Fruit fly (Drosophila melanogaster): ENCODE measurements around the gene RnpS1.
A peak's percentile ranks its signal among the peaks of the same experiment; 100 is the strongest.

The RnpS1 gene

dm6 chr3R:9527907-9528842 is 23.7 kb upstream of the RnpS1 start (continued):
- TF ChIP-seq CG32532 (GFP tag; IDR thresholded peaks at IDR 0.05) (peak; percentile 98), Mad (GFP tag; optimal IDR thresholded peaks at IDR 0.05) (peak; percentile 74), Asciz (GFP tag; optimal IDR thresholded peaks at IDR 0.05) (peak; percentile 83), slou (GFP tag; optimal IDR thresholded peaks at IDR 0.05) (peak; percentile 81), Optix (GFP tag; IDR thresholded peaks at IDR 0.05) (peak; percentile 74), eve (GFP tag; optimal IDR thresholded peaks at IDR 0.05) (no peak), CG11398 (GFP tag; optimal IDR thresholded peaks at IDR 0.05) (peak; percentile 67), trh (GFP tag; optimal IDR thresholded peaks at IDR 0.05) (peak; percentile 14), salm (tag; optimal IDR thresholded peaks at IDR 0.05) (peak; percentile 65), cato (GFP tag; optimal IDR thresholded peaks at IDR 0.05; ENCODE audit: borderline replicate concordance) (no peak), Bgb (GFP tag; IDR thresholded peaks at IDR 0.05; ENCODE audit: partially characterized antibody) (peak; percentile 39; the same call in 1 of the 2 replicates), gem (tag; optimal IDR thresholded peaks at IDR 0.05) (peak; percentile 88), CG8290 (GFP tag; optimal IDR thresholded peaks at IDR 0.05) (no peak), CG8290 (tag; optimal IDR thresholded peaks at IDR 0.05) (peak in 1 of 2 experiments; percentile 94), CG4282 (GFP tag; optimal IDR thresholded peaks at IDR 0.05) (peak; percentile 88), D (optimal IDR thresholded peaks at IDR 0.05) (no peak), D (GFP tag; optimal IDR thresholded peaks at IDR 0.05) (peak; percentile 67), otp (GFP tag; IDR thresholded peaks at IDR 0.05) (peak; percentile 85), Stat92E (GFP tag; optimal IDR thresholded peaks at IDR 0.05) (no peak), CG16779 (GFP tag; IDR thresholded peaks at IDR 0.05) (peak; percentile 95), Six4 (GFP tag; optimal IDR thresholded peaks at IDR 0.05) (peak; percentile 82), CG17385 (GFP tag; optimal IDR thresholded peaks at IDR 0.05) (peak; percentile 77), CkIIα-i1 (GFP tag; IDR thresholded peaks at IDR 0.05) (peak; percentile 66), CG12236 (GFP tag; optimal IDR thresholded peaks at IDR 0.05) (peak; percentile 7), ssp (GFP tag; IDR thresholded peaks at IDR 0.05) (peak; percentile 74), CG3281 (GFP tag; optimal IDR thresholded peaks at IDR 0.05) (peak; percentile 96), sens (GFP tag) (peak; percentile 95), en (GFP tag; optimal IDR thresholded peaks at IDR 0.05) (peak; percentile 70), CG7839 (tag; optimal IDR thresholded peaks at IDR 0.05) (peak; percentile 92), CG7745 (tag; optimal IDR thresholded peaks at IDR 0.05) (no peak), CG6683 (GFP tag; optimal IDR thresholded peaks at IDR 0.05) (peak; percentile 86), abd-A (tag; optimal IDR thresholded peaks at IDR 0.05) (no peak), gro (GFP tag; optimal IDR thresholded peaks at IDR 0.05) (peak; percentile 98), CG9215 (GFP tag; IDR thresholded peaks at IDR 0.05) (peak; percentile 88), CG3726 (GFP tag; IDR thresholded peaks at IDR 0.05) (peak; percentile 86), Lpt (GFP tag; optimal IDR thresholded peaks at IDR 0.05) (no peak), CG6175 (GFP tag; IDR thresholded peaks at IDR 0.05) (peak; percentile 90), tll (GFP tag; optimal IDR thresholded peaks at IDR 0.05) (no peak), E2f2 (GFP tag; IDR thresholded peaks at IDR 0.05) (peak; percentile 63), klu (GFP tag; IDR thresholded peaks at IDR 0.05) (peak; percentile 82), CG10543 (GFP tag; optimal IDR thresholded peaks at IDR 0.05) (peak; percentile 86), CG6272 (GFP tag; IDR thresholded peaks at IDR 0.05) (peak; percentile 88), CG9817 (tag; optimal IDR thresholded peaks at IDR 0.05) (peak; percentile 90), CG15601 (tag; optimal IDR thresholded peaks at IDR 0.05) (no peak), btn (GFP tag; optimal IDR thresholded peaks at IDR 0.05) (peak; percentile 73), zfh2 (GFP tag; optimal IDR thresholded peaks at IDR 0.05) (peak; percentile 94), CG1024 (GFP tag; IDR thresholded peaks at IDR 0.05) (peak; percentile 59), chif (GFP tag; optimal IDR thresholded peaks at IDR 0.05) (peak; percentile 72 to 94), CG34422 (GFP tag; IDR thresholded peaks at IDR 0.05) (peak; percentile 93)
